Fruit fly (Drosophila melanogaster) Kc167 (cell line): Measurements from ENCODE around the gene CG4666.

Experiments used
- Myc ChIP-seq: fragments of >200 bp; optimal IDR thresholded peaks from 2 replicates; lab custom pipeline; 2017; ENCODE audit warnings: missing external identifiers
- h ChIP-seq: fragments of >200 bp; optimal IDR thresholded peaks from 3 replicates; lab custom pipeline; 2018; ENCODE audit warnings: missing external identifiers
- psq ChIP-seq: fragments of >200 bp; optimal IDR thresholded peaks from 2 replicates; lab custom pipeline; 2017; ENCODE audit warnings: missing external identifiers

- no peak for TF ChIP-seq psq
- no peak for TF ChIP-seq h
- no peak for TF ChIP-seq Myc (lab: Kevin White, UChicago)
Measured at dm6 chrX:6109872-6110271, 32.3 kb upstream of the CG4666 start.
